Worm (Caenorhabditis elegans) whole organism, L1 larva: Measurements from ENCODE around the gene pptr-2.

ENCODE experiments used
- F16B12.6 ChIP-seq: fragments of 150-350 bp; optimal IDR thresholded peaks from 2 replicates; lab custom pipeline; 2014; ENCODE audit warnings: missing biosample characterization, missing genetic modification characterization
- Y116A8C.19 ChIP-seq: sonication (generic microtip); optimal IDR thresholded peaks from 2 replicates; lab custom pipeline; 2016; ENCODE audit warnings: missing compliant biosample characterization, missing genetic modification characterization, borderline replicate concordance
- alr-1 ChIP-seq: fragments of 200-800 bp; sonication (Bioruptor generic); optimal IDR thresholded peaks from 2 replicates; lab custom pipeline; 2018; ENCODE audit warnings: borderline replicate concordance, mild to moderate bottlenecking, missing genetic modification characterization, missing compliant biosample characterization
- ama-1 ChIP-seq: fragments of 150-350 bp; optimal IDR thresholded peaks from 2 replicates; lab custom pipeline; 2014
- blmp-1 ChIP-seq: fragments of 150-350 bp; optimal IDR thresholded peaks from 2 replicates; lab custom pipeline; 2014; ENCODE audit warnings: missing biosample characterization, missing genetic modification characterization
- ceh-63 ChIP-seq: fragments of 200-800 bp; sonication (Bioruptor generic); optimal IDR thresholded peaks from 2 replicates; lab custom pipeline; 2018; ENCODE audit warnings: mild to moderate bottlenecking, missing genetic modification characterization, missing compliant biosample characterization
- ceh-82 ChIP-seq, 3 experiments: fragments of 150-350 bp in 1 of 3; sonication (generic microtip) in 2 of 3; optimal IDR thresholded peaks; 2 replicates each; lab custom pipeline; 2014 to 2017; ENCODE audit warnings: missing biosample characterization in 3 of 3, missing genetic modification characterization in 3 of 3
- ceh-88 ChIP-seq: fragments of 200-800 bp; sonication (Bioruptor generic); IDR thresholded peaks from 2 replicates; pipeline ENCODE4 v1.3.6; 2022; ENCODE audit warnings: missing genetic modification characterization, missing compliant biosample characterization
- ces-1 ChIP-seq: fragments of 150-350 bp; optimal IDR thresholded peaks from 2 replicates; lab custom pipeline; 2014; ENCODE audit warnings: missing biosample characterization, missing genetic modification reagents, missing genetic modification characterization
- dsc-1 ChIP-seq: sonication (generic microtip); optimal IDR thresholded peaks from 2 replicates; lab custom pipeline; 2016; ENCODE audit warnings: mild to moderate bottlenecking, missing genetic modification characterization, missing compliant biosample characterization
- efl-1 ChIP-seq, 4 experiments: fragments of 150-350 bp; optimal IDR thresholded peaks in 3 of 4; peaks in 1 of 4; 1 replicate in 1 of 4; 2 replicates in 3 of 4; lab custom pipeline; 2014; ENCODE audit warnings: missing biosample characterization in 2 of 4, missing genetic modification characterization in 2 of 4, missing genetic modification reagents in 2 of 4
- egl-13 ChIP-seq: sonication (generic microtip); optimal IDR thresholded peaks from 2 replicates; lab custom pipeline; 2016; ENCODE audit warnings: missing genotype, missing genetic modification reagents, missing genetic modification characterization, missing compliant biosample characterization
- elt-2 ChIP-seq: sonication (generic microtip); optimal IDR thresholded peaks from 2 replicates; lab custom pipeline; 2016; ENCODE audit warnings: missing genetic modification characterization, mild to moderate bottlenecking, inconsistent platforms, missing compliant biosample characterization, missing genetic modification reagents
- elt-3 ChIP-seq, 6 experiments: fragments of 150-350 bp in 1 of 6; sonication (generic microtip); optimal IDR thresholded peaks; 2 replicates each; lab custom pipeline; 2017 to 2018; ENCODE audit warnings: missing biosample characterization in 6 of 6, missing genetic modification characterization in 6 of 6, inconsistent platforms in 1 of 6
- ets-5 ChIP-seq: fragments of 200-800 bp; sonication (Bioruptor generic); IDR thresholded peaks from 2 replicates; pipeline ENCODE4 v1.3.6; 2022; ENCODE audit warnings: missing genetic modification characterization, missing compliant biosample characterization
- fkh-10 ChIP-seq: sonication (generic microtip); optimal IDR thresholded peaks from 2 replicates; lab custom pipeline; 2017; ENCODE audit warnings: missing biosample characterization, missing genetic modification reagents, missing genetic modification characterization
- fkh-8 ChIP-seq: sonication (generic microtip); optimal IDR thresholded peaks from 2 replicates; lab custom pipeline; 2016; ENCODE audit warnings: mild to moderate bottlenecking, missing genetic modification characterization, missing compliant biosample characterization
- fos-1 ChIP-seq: fragments of 150-350 bp; optimal IDR thresholded peaks from 2 replicates; lab custom pipeline; 2014; ENCODE audit warnings: missing biosample characterization, missing genetic modification characterization
- hlh-17 ChIP-seq: fragments of 200-800 bp; sonication (Bioruptor generic); optimal IDR thresholded peaks from 2 replicates; lab custom pipeline; 2018; ENCODE audit warnings: missing genetic modification characterization, mild to moderate bottlenecking, missing compliant biosample characterization, moderate library complexity, borderline replicate concordance
- irx-1 ChIP-seq: sonication (generic microtip); optimal IDR thresholded peaks from 2 replicates; lab custom pipeline; 2016; ENCODE audit warnings: missing genetic modification characterization, missing compliant biosample characterization
- lin-13 ChIP-seq: fragments of 150-350 bp; optimal IDR thresholded peaks from 2 replicates; lab custom pipeline; 2014; ENCODE audit warnings: missing biosample characterization, missing genetic modification reagents, missing genetic modification characterization
- lin-14 ChIP-seq: fragments of 200-800 bp; sonication (Bioruptor generic); optimal IDR thresholded peaks from 2 replicates; lab custom pipeline; 2018; ENCODE audit warnings: mild to moderate bottlenecking, missing genetic modification characterization, moderate library complexity, missing compliant biosample characterization
- lin-35 ChIP-seq, 2 experiments: fragments of 150-350 bp; optimal IDR thresholded peaks; 2 replicates each; lab custom pipeline; 2014; ENCODE audit warnings: missing biosample characterization in 2 of 2, missing genetic modification characterization in 2 of 2, missing genetic modification reagents in 2 of 2
- lin-39 ChIP-seq: fragments of 150-350 bp; optimal IDR thresholded peaks from 2 replicates; lab custom pipeline; 2014; ENCODE audit warnings: missing biosample characterization, missing genetic modification reagents, missing genetic modification characterization
- lsy-2 ChIP-seq, 2 experiments: fragments of 150-350 bp; optimal IDR thresholded peaks; 2 replicates each; lab custom pipeline; 2014; ENCODE audit warnings: missing biosample characterization in 2 of 2, missing genetic modification characterization in 2 of 2
- mdl-1 ChIP-seq, 2 experiments: fragments of 150-350 bp; optimal IDR thresholded peaks; 2 replicates each; lab custom pipeline; 2014 to 2017; ENCODE audit warnings: missing biosample characterization in 2 of 2, missing genetic modification characterization in 2 of 2, inconsistent platforms in 1 of 2
- nhr-11 ChIP-seq: fragments of 150-350 bp; optimal IDR thresholded peaks from 2 replicates; lab custom pipeline; 2014; ENCODE audit warnings: missing biosample characterization, missing genetic modification characterization
- nhr-12 ChIP-seq: sonication (generic microtip); optimal IDR thresholded peaks from 2 replicates; lab custom pipeline; 2017; ENCODE audit warnings: missing biosample characterization, missing genetic modification characterization
- nhr-20 ChIP-seq: sonication (generic microtip); optimal IDR thresholded peaks from 2 replicates; lab custom pipeline; 2016; ENCODE audit warnings: mild to moderate bottlenecking, missing genetic modification characterization, missing compliant biosample characterization
- nhr-47 ChIP-seq: sonication (generic microtip); optimal IDR thresholded peaks from 2 replicates; lab custom pipeline; 2016; ENCODE audit warnings: mild to moderate bottlenecking, missing genetic modification characterization, moderate library complexity, missing compliant biosample characterization
- nhr-71 ChIP-seq: sonication (generic microtip); optimal IDR thresholded peaks from 2 replicates; lab custom pipeline; 2016; ENCODE audit warnings: mild to moderate bottlenecking, missing genetic modification characterization, moderate library complexity, missing compliant biosample characterization
- nhr-77 ChIP-seq: fragments of 150-350 bp; optimal IDR thresholded peaks from 2 replicates; lab custom pipeline; 2014; ENCODE audit warnings: missing biosample characterization, missing genetic modification characterization
- nhr-85 ChIP-seq: sonication (generic microtip); peaks from one replicate; lab custom pipeline; 2016; ENCODE audit warnings: missing genetic modification characterization, inconsistent platforms, missing compliant biosample characterization
- nhr-90 ChIP-seq: sonication (generic microtip); optimal IDR thresholded peaks from 2 replicates; lab custom pipeline; 2016; ENCODE audit warnings: mild to moderate bottlenecking, missing genetic modification characterization, missing compliant biosample characterization; ENCODE audit not compliant: poor library complexity
- pag-3 ChIP-seq: sonication (generic microtip); optimal IDR thresholded peaks from 2 replicates; lab custom pipeline; 2017; ENCODE audit warnings: missing genetic modification characterization, mild to moderate bottlenecking, missing compliant biosample characterization, antibody characterized with exemption, borderline replicate concordance; ENCODE audit not compliant: insufficient read depth
- pax-3 ChIP-seq: fragments of 200-800 bp; sonication (Bioruptor generic); optimal IDR thresholded peaks from 2 replicates; lab custom pipeline; 2018; ENCODE audit warnings: mild to moderate bottlenecking, missing genetic modification characterization, moderate library complexity, missing compliant biosample characterization
- pqm-1 ChIP-seq: sonication (generic microtip); optimal IDR thresholded peaks from 3 replicates; lab custom pipeline; 2017; ENCODE audit warnings: missing biosample characterization, missing genetic modification characterization
- skn-1 ChIP-seq: fragments of 150-350 bp; optimal IDR thresholded peaks from 2 replicates; lab custom pipeline; 2014; ENCODE audit warnings: missing biosample characterization, missing genetic modification characterization
- snpc-4 ChIP-seq: fragments of 150-350 bp; optimal IDR thresholded peaks from 2 replicates; lab custom pipeline; 2014; ENCODE audit warnings: missing biosample characterization, missing genetic modification characterization
- sox-4 ChIP-seq: sonication (generic microtip); optimal IDR thresholded peaks from 2 replicates; lab custom pipeline; 2016; ENCODE audit warnings: missing genetic modification characterization, missing compliant biosample characterization
- sup-37 ChIP-seq: fragments of 200-800 bp; sonication (Bioruptor generic); optimal IDR thresholded peaks from 2 replicates; lab custom pipeline; 2018; ENCODE audit warnings: mild to moderate bottlenecking, missing genetic modification characterization, missing compliant biosample characterization
- unc-62 ChIP-seq: fragments of 150-350 bp; optimal IDR thresholded peaks from 2 replicates; lab custom pipeline; 2014; ENCODE audit warnings: missing biosample characterization, missing genetic modification reagents, missing genetic modification characterization
- unc-86 ChIP-seq: sonication (generic microtip); optimal IDR thresholded peaks from 2 replicates; lab custom pipeline; 2016; ENCODE audit warnings: missing genetic modification characterization, missing compliant biosample characterization
- vab-15 ChIP-seq: sonication (generic microtip); optimal IDR thresholded peaks from 2 replicates; lab custom pipeline; 2017; ENCODE audit warnings: missing genotype, mild to moderate bottlenecking, missing genetic modification characterization, missing compliant biosample characterization
- xbp-1 ChIP-seq: sonication (generic microtip); optimal IDR thresholded peaks from 2 replicates; lab custom pipeline; 2016; ENCODE audit warnings: missing genetic modification characterization, missing compliant biosample characterization
- ztf-11 ChIP-seq, 2 experiments: sonication (generic microtip); optimal IDR thresholded peaks; 2 replicates each; lab custom pipeline; 2016 to 2017; ENCODE audit warnings: missing genetic modification characterization in 2 of 2, missing biosample characterization in 1 of 2, missing compliant biosample characterization in 1 of 2

pptr-2 gene

DNA sequence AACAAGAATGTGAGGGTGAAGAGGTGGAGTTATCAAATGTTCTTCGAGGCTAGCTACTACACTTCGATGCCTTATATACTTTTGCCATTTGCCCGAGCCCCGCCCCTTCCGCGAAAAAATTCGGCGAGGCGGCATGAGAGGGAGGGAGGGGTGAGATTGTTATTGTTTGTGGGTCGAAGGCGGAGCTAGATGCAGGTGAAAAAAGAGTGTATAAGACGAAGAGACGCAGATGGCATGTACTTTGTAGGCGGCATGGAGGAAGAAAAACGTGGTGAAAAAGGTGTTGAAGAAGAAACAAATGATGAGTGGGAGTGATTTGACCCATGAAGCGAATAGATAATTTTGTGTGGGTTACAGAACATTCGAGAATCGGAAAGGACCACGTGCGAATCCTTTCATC, 22.3 kb downstream of the pptr-2 start, which contains the start of gene C13G3.1:
TSS of gene C13G3.1 (minus strand) at position 47 of the 400 bp plus-strand sequence.
- TF ChIP-seq ets-5 = no peak
- peak; percentile 38 for TF ChIP-seq nhr-47 (tag; lab: Kevin White, UChicago)
- no peak for TF ChIP-seq blmp-1 (tag; lab: Kevin White, UChicago)
- TF ChIP-seq nhr-11 (tag; lab: Kevin White, UChicago) = no peak
- TF ChIP-seq vab-15 (tag; lab: Kevin White, UChicago) = no peak
- TF ChIP-seq ceh-88 (GFP tag; lab: Robert Waterston, UW) = no peak
- no peak for TF ChIP-seq skn-1 (tag; lab: Kevin White, UChicago)
- no peak for TF ChIP-seq pax-3
- TF ChIP-seq fkh-8 (tag; lab: Kevin White, UChicago) = peak; percentile 30
- TF ChIP-seq lsy-2 (tag; optimal IDR thresholded peaks at IDR 0.05; lab: Kevin White, UChicago) = no peak
- no peak for TF ChIP-seq ceh-63 (GFP tag; lab: Kevin White, UChicago)
- no peak for TF ChIP-seq snpc-4
- no peak for TF ChIP-seq elt-3 (tag; optimal IDR thresholded peaks at IDR 0.05; lab: Kevin White, UChicago)
- no peak for TF ChIP-seq fkh-10 (GFP tag; lab: Kevin White, UChicago)
- no peak for TF ChIP-seq dsc-1 (tag; lab: Kevin White, UChicago)
- TF ChIP-seq elt-2 (tag; lab: Kevin White, UChicago) = no peak
- no peak for TF ChIP-seq fos-1
- TF ChIP-seq irx-1 (tag; lab: Kevin White, UChicago) = no peak
- no peak for TF ChIP-seq lin-14 (GFP tag; lab: Kevin White, UChicago)
- no peak for TF ChIP-seq lin-35 (GFP tag; optimal IDR thresholded peaks at IDR 0.05; lab: Kevin White, UChicago)
- peak; percentile 35 for TF ChIP-seq nhr-71 (tag; lab: Kevin White, UChicago)
- no peak for TF ChIP-seq nhr-90 (tag; lab: Kevin White, UChicago)
- TF ChIP-seq nhr-20 = peak; percentile 14
- no peak for TF ChIP-seq ztf-11 (tag; optimal IDR thresholded peaks at IDR 0.05; lab: Kevin White, UChicago)
- TF ChIP-seq nhr-85 = peak; percentile 68
- no peak for TF ChIP-seq Y116A8C.19 (tag; lab: Kevin White, UChicago)
- TF ChIP-seq efl-1 (optimal IDR thresholded peaks at IDR 0.05; lab: Kevin White, UChicago) = no peak
- TF ChIP-seq efl-1 (GFP tag; optimal IDR thresholded peaks at IDR 0.05 in 1 of 2; lab: Kevin White, UChicago) = peak in 1 of 2 experiments; percentile 24
- no peak for TF ChIP-seq F16B12.6 (tag; lab: Kevin White, UChicago)

DNA sequence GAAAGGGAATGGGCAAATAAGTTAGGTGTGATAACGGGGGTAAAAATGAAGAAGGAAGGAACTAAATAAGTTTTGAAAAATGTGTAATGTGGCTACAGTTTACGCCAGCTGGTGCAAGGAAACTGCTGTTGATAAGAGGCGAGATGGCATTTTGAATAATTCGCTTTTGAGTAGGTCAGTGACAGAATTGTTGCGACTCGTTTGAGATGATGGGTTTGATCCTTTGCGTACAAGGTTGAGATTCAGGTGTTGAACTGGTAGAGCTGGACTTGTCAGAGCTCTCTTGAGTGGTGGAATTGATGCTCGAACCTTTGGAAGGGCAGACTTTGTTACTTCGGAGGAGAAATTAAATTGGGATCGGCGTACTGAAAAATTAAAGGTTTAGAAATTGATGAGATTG, 22.9 kb downstream of the pptr-2 start:
- TF ChIP-seq nhr-77 (tag; lab: Kevin White, UChicago) (no peak), efl-1 (optimal IDR thresholded peaks at IDR 0.05; lab: Kevin White, UChicago) (no peak), efl-1 (GFP tag; optimal IDR thresholded peaks at IDR 0.05 in 1 of 2; lab: Kevin White, UChicago) (peak in 1 of 2 experiments; percentile 90), lin-39 (tag; lab: Kevin White, UChicago) (no peak), fkh-8 (tag; lab: Kevin White, UChicago) (no peak), egl-13 (no peak), nhr-90 (tag; lab: Kevin White, UChicago) (no peak), ama-1 (lab: Kevin White, UChicago) (no peak), elt-3 (tag; optimal IDR thresholded peaks at IDR 0.05; lab: Kevin White, UChicago) (no peak)

DNA sequence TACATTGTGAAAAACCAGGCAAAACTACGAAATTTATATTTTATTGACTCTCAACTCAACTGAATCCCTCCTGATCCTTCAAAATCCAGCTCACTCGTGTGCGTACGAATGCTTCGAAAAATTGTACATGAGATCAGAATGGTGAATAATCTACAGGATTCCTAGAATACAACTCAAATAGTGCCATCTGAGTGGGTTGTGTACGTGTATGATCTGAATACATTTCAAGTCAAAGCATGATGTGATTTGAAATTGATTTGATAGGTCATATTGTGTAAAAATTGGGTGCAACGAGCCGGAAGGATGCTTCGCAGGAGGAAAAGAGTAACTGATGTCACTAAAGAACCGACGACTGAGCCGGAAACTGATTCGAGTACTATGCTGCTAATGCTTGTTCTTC, 24.0 kb downstream of the pptr-2 start:
- TF ChIP-seq alr-1 (tag; lab: Kevin White, UChicago) (no peak), snpc-4 (no peak), ceh-82 (tag; optimal IDR thresholded peaks at IDR 0.05; lab: Kevin White, UChicago) (no peak), nhr-47 (tag; lab: Kevin White, UChicago) (peak; percentile 39), sup-37 (GFP tag; lab: Kevin White, UChicago) (no peak), ets-5 (no peak), pag-3 (tag; lab: Kevin White, UChicago) (no peak), mdl-1 (tag; optimal IDR thresholded peaks at IDR 0.05; lab: Kevin White, UChicago) (no peak), lin-13 (GFP tag; lab: Kevin White, UChicago) (no peak), unc-62 (GFP tag; lab: Kevin White, UChicago) (no peak), lin-35 (GFP tag; optimal IDR thresholded peaks at IDR 0.05; lab: Kevin White, UChicago) (no peak), nhr-12 (tag; lab: Kevin White, UChicago) (no peak), efl-1 (optimal IDR thresholded peaks at IDR 0.05; lab: Kevin White, UChicago) (no peak), efl-1 (GFP tag; optimal IDR thresholded peaks at IDR 0.05 in 1 of 2; lab: Kevin White, UChicago) (no peak), Y116A8C.19 (tag; lab: Kevin White, UChicago) (no peak), sox-4 (tag; lab: Kevin White, UChicago) (peak; percentile 54), egl-13 (peak; percentile 23), ces-1 (GFP tag; lab: Kevin White, UChicago) (no peak), lsy-2 (tag; optimal IDR thresholded peaks at IDR 0.05; lab: Kevin White, UChicago) (no peak), unc-86 (tag; lab: Kevin White, UChicago) (no peak), hlh-17 (no peak), nhr-71 (tag; lab: Kevin White, UChicago) (peak; percentile 32), pqm-1 (tag; lab: Kevin White, UChicago) (no peak), nhr-11 (tag; lab: Kevin White, UChicago) (no peak), xbp-1 (no peak)
